Worm (Caenorhabditis elegans): ENCODE measurements around the gene M05D6.3.

- no peak for TF ChIP-seq ama-1 (optimal IDR thresholded peaks at IDR 0.05)
- TF ChIP-seq ceh-13 (GFP tag; optimal IDR thresholded peaks at IDR 0.05) = no peak
- no peak for TF ChIP-seq hnd-1 (tag; optimal IDR thresholded peaks at IDR 0.05)
- TF ChIP-seq ceh-36 (tag; optimal IDR thresholded peaks at IDR 0.05) = no peak
- TF ChIP-seq tbx-11 (GFP tag; IDR thresholded peaks at IDR 0.05) = no peak
- TF ChIP-seq hmbx-1 (tag; optimal IDR thresholded peaks at IDR 0.05) = no peak
- TF ChIP-seq flt-1 (GFP tag; IDR thresholded peaks at IDR 0.05) = 0 out of 2 replicates have a peak, but pooled peaks have one; percentile 31
- no peak for TF ChIP-seq tra-4 (tag; optimal IDR thresholded peaks at IDR 0.05)
- no peak for TF ChIP-seq hmg-4 (GFP tag; optimal IDR thresholded peaks at IDR 0.05)
- no peak for TF ChIP-seq scrt-1 (GFP tag; IDR thresholded peaks at IDR 0.05)
- no peak for TF ChIP-seq sea-1 (GFP tag; conservative IDR thresholded peaks at IDR 0.05)
Observed at ce11 chrII:8516783-8517182, 41.2 kb downstream of the M05D6.3 start, which contains the start of gene rnh-2.
